Fruit fly (Drosophila melanogaster) whole organism, embryonic: ENCODE results near the gene CG14511.

Source experiments
- CG10431 ChIP-seq: fragments of 200-800 bp; sonication (Bioruptor generic); optimal IDR thresholded peaks from 3 replicates; lab custom pipeline; 2018; ENCODE audit warnings: missing biosample characterization, mild to moderate bottlenecking, missing genetic modification characterization
- CG10654 ChIP-seq: fragments of 200-800 bp; sonication (Bioruptor generic); optimal IDR thresholded peaks from 2 replicates; lab custom pipeline; 2016; ENCODE audit warnings: missing biosample characterization, missing genetic modification characterization
- CG11695 ChIP-seq: fragments of 200-800 bp; sonication (Bioruptor generic); IDR thresholded peaks from 3 replicates; pipeline ENCODE4 v1.3.6; 2022; ENCODE audit warnings: missing biosample characterization, missing genetic modification characterization
- CG11696 ChIP-seq: fragments of 200-800 bp; sonication (Bioruptor generic); IDR thresholded peaks from 2 replicates; pipeline ENCODE4 v1.3.6; 2022; ENCODE audit warnings: missing biosample characterization, missing genetic modification characterization
- CG11723 ChIP-seq: fragments of 200-800 bp; sonication (Bioruptor generic); optimal IDR thresholded peaks from 2 replicates; lab custom pipeline; 2017; ENCODE audit warnings: missing biosample characterization, mild to moderate bottlenecking, missing genetic modification characterization
- CG12155 ChIP-seq: fragments of 200-800 bp; sonication (Bioruptor generic); optimal IDR thresholded peaks from 3 replicates; lab custom pipeline; 2016; ENCODE audit warnings: missing biosample characterization, missing genetic modification characterization
- CG12219 ChIP-seq: fragments of 200-800 bp; sonication (Bioruptor generic); optimal IDR thresholded peaks from 3 replicates; lab custom pipeline; 2018; ENCODE audit warnings: missing biosample characterization, mild to moderate bottlenecking, missing genetic modification characterization
- CG14014 ChIP-seq: fragments of 200-800 bp; sonication (Bioruptor generic); IDR thresholded peaks from 2 replicates; pipeline ENCODE4 v1.3.6; 2022; ENCODE audit warnings: missing biosample characterization, missing genetic modification characterization
- CG1602 ChIP-seq: fragments of 200-800 bp; sonication (Bioruptor generic); optimal IDR thresholded peaks from 3 replicates; lab custom pipeline; 2016; ENCODE audit warnings: missing biosample characterization, missing genetic modification characterization
- CG16815 ChIP-seq: fragments of 200-800 bp; sonication (Bioruptor generic); optimal IDR thresholded peaks from 3 replicates; lab custom pipeline; 2017; ENCODE audit warnings: missing biosample characterization, mild to moderate bottlenecking, missing genetic modification characterization
- CG17385 ChIP-seq: fragments of 200-800 bp; sonication (Bioruptor generic); optimal IDR thresholded peaks from 3 replicates; lab custom pipeline; 2018; ENCODE audit warnings: missing biosample characterization, mild to moderate bottlenecking, missing genetic modification characterization
- CG2199 ChIP-seq: fragments of 200-800 bp; sonication (Bioruptor generic); IDR thresholded peaks from 3 replicates; pipeline ENCODE4 v1.3.6; 2022; ENCODE audit warnings: missing biosample characterization, missing genetic modification characterization
- CG3726 ChIP-seq: fragments of 200-800 bp; sonication (Bioruptor generic); IDR thresholded peaks from 3 replicates; pipeline ENCODE4, ENCODE4 v1.3.6; 2022; ENCODE audit warnings: missing biosample characterization, missing genetic modification characterization
- CG4820 ChIP-seq: fragments of 200-800 bp; sonication (Bioruptor generic); optimal IDR thresholded peaks from 3 replicates; lab custom pipeline; 2016; ENCODE audit warnings: missing biosample characterization, missing genetic modification characterization
- CG6765 ChIP-seq: fragments of 200-800 bp; sonication (Bioruptor generic); optimal IDR thresholded peaks from 3 replicates; lab custom pipeline; 2017; ENCODE audit warnings: missing biosample characterization, mild to moderate bottlenecking, missing genetic modification characterization
- CG9215 ChIP-seq: fragments of 200-800 bp; sonication (Bioruptor generic); IDR thresholded peaks from 2 replicates; pipeline ENCODE4 v1.3.6; 2022; ENCODE audit warnings: missing biosample characterization, missing genetic modification characterization
- CG9437 ChIP-seq: fragments of 200-800 bp; sonication (Bioruptor generic); optimal IDR thresholded peaks from 2 replicates; lab custom pipeline; 2018; ENCODE audit warnings: missing biosample characterization, mild to moderate bottlenecking, missing genetic modification characterization
- CG9817 ChIP-seq: fragments of 200-800 bp; sonication (Bioruptor generic); optimal IDR thresholded peaks from 2 replicates; lab custom pipeline; 2018; ENCODE audit warnings: missing biosample characterization, mild to moderate bottlenecking, missing genetic modification characterization, moderate library complexity
- Dfd ChIP-seq, 2 experiments: fragments of >200 bp; optimal IDR thresholded peaks; 2 replicates each; lab custom pipeline; 2017; ENCODE audit warnings: missing biosample characterization in 2 of 2, missing genetic modification characterization in 2 of 2
- HmgD ChIP-seq: fragments of 200-800 bp; sonication (Bioruptor generic); optimal IDR thresholded peaks from 3 replicates; lab custom pipeline; 2016; ENCODE audit warnings: missing biosample characterization, missing genetic modification characterization
- Max ChIP-seq: fragments of 200-800 bp; sonication (Bioruptor generic); optimal IDR thresholded peaks from 2 replicates; lab custom pipeline; 2016; ENCODE audit warnings: missing biosample characterization, mild to moderate bottlenecking, missing genetic modification characterization
- Oli ChIP-seq: fragments of 200-800 bp; sonication (Bioruptor generic); optimal IDR thresholded peaks from 2 replicates; lab custom pipeline; 2018; ENCODE audit warnings: missing biosample characterization, mild to moderate bottlenecking, missing genetic modification characterization, moderate library complexity
- Optix ChIP-seq: fragments of 200-800 bp; sonication (Bioruptor generic); IDR thresholded peaks from 3 replicates; pipeline ENCODE4 v1.3.6; 2022; ENCODE audit warnings: missing biosample characterization, missing genetic modification characterization
- PHDP ChIP-seq: fragments of 200-800 bp; sonication (Bioruptor generic); optimal IDR thresholded peaks from 3 replicates; lab custom pipeline; 2018; ENCODE audit warnings: missing biosample characterization, mild to moderate bottlenecking, missing genetic modification characterization, moderate library complexity
- Scr ChIP-seq: fragments of 200-800 bp; sonication (Bioruptor generic); IDR thresholded peaks from 2 replicates; pipeline ENCODE4 v1.3.6; 2022; ENCODE audit warnings: missing biosample characterization, missing genetic modification characterization; ENCODE audit not compliant: partially characterized antibody
- Six4 ChIP-seq: fragments of 200-800 bp; sonication (Bioruptor generic); optimal IDR thresholded peaks from 2 replicates; lab custom pipeline; 2016; ENCODE audit warnings: missing biosample characterization, missing genetic modification characterization
- Sox100B ChIP-seq: fragments of 200-800 bp; sonication (Bioruptor generic); optimal IDR thresholded peaks from 3 replicates; lab custom pipeline; 2018; ENCODE audit warnings: missing biosample characterization, mild to moderate bottlenecking, missing genetic modification characterization
- Spps ChIP-seq: fragments of 200-800 bp; sonication (Bioruptor generic); optimal IDR thresholded peaks from 2 replicates; lab custom pipeline; 2018; ENCODE audit warnings: missing biosample characterization, mild to moderate bottlenecking, missing genetic modification characterization
- Tbp ChIP-seq: fragments of >200 bp; optimal IDR thresholded peaks from 2 replicates; lab custom pipeline; 2018; ENCODE audit warnings: missing biosample characterization, missing genetic modification characterization
- Vsx1 ChIP-seq: fragments of 200-800 bp; sonication (Bioruptor generic); optimal IDR thresholded peaks from 2 replicates; lab custom pipeline; 2017; ENCODE audit warnings: missing biosample characterization, mild to moderate bottlenecking, missing genetic modification characterization, missing genetic modification reagents
- ash1 ChIP-seq: fragments of 200-800 bp; sonication (Bioruptor generic); optimal IDR thresholded peaks from 2 replicates; lab custom pipeline; 2018; ENCODE audit warnings: missing biosample characterization, mild to moderate bottlenecking, missing genetic modification characterization
- crc ChIP-seq: fragments of 200-800 bp; sonication (Bioruptor generic); optimal IDR thresholded peaks from 2 replicates; lab custom pipeline; 2016; ENCODE audit warnings: missing biosample characterization, missing genetic modification characterization
- da ChIP-seq: fragments of 200-800 bp; sonication (Bioruptor generic); optimal IDR thresholded peaks from 2 replicates; lab custom pipeline; 2016; ENCODE audit warnings: missing biosample characterization, missing genetic modification characterization
- eyg ChIP-seq: fragments of 200-800 bp; sonication (Bioruptor generic); optimal IDR thresholded peaks from 3 replicates; lab custom pipeline; 2016; ENCODE audit warnings: missing biosample characterization, missing genetic modification characterization
- ind ChIP-seq: fragments of 200-800 bp; sonication (Bioruptor generic); optimal IDR thresholded peaks from 3 replicates; lab custom pipeline; 2016; ENCODE audit warnings: missing biosample characterization, missing genetic modification characterization
- inv ChIP-seq: fragments of 200-800 bp; sonication (Bioruptor generic); IDR thresholded peaks from 2 replicates; pipeline ENCODE4 v1.3.6; 2022; ENCODE audit warnings: missing biosample characterization, missing genetic modification characterization; ENCODE audit not compliant: partially characterized antibody
- klu ChIP-seq: fragments of 200-800 bp; sonication (Bioruptor generic); IDR thresholded peaks from 2 replicates; pipeline ENCODE4 v1.3.6; 2022; ENCODE audit warnings: missing biosample characterization, missing genetic modification characterization
- lmd ChIP-seq: fragments of 200-800 bp; sonication (Bioruptor generic); IDR thresholded peaks from 2 replicates; pipeline ENCODE4 v1.3.6; 2022; ENCODE audit warnings: missing biosample characterization, missing genetic modification characterization
- lov ChIP-seq, 2 experiments: fragments of 200-800 bp in 1 of 2; fragments of >200 bp in 1 of 2; sonication (Bioruptor generic) in 1 of 2; IDR thresholded peaks in 1 of 2; optimal IDR thresholded peaks in 1 of 2; 2 replicates in 1 of 2; 3 replicates in 1 of 2; pipeline versions ENCODE4 v1.3.6 to Lab custom; 2017 to 2022; ENCODE audit warnings: missing biosample characterization in 1 of 2, missing genetic modification characterization in 1 of 2
- mam ChIP-seq: fragments of 200-800 bp; sonication (Bioruptor generic); optimal IDR thresholded peaks from 3 replicates; lab custom pipeline; 2016; ENCODE audit warnings: missing biosample characterization, missing genetic modification characterization
- nerfin-1 ChIP-seq: fragments of 200-800 bp; sonication (Bioruptor generic); optimal IDR thresholded peaks from 3 replicates; lab custom pipeline; 2019; ENCODE audit warnings: missing biosample characterization, mild to moderate bottlenecking, missing genetic modification characterization, moderate library complexity
- nerfin-2 ChIP-seq: fragments of 200-800 bp; sonication (Bioruptor generic); IDR thresholded peaks from 2 replicates; pipeline ENCODE4 v1.3.6; 2022; ENCODE audit warnings: missing biosample characterization, missing genetic modification characterization; ENCODE audit not compliant: partially characterized antibody
- peb ChIP-seq: fragments of 200-800 bp; sonication (Bioruptor generic); IDR thresholded peaks from 2 replicates; pipeline ENCODE4 v1.3.6; 2022; ENCODE audit warnings: missing biosample characterization, missing genetic modification characterization
- pita ChIP-seq: fragments of 200-800 bp; sonication (Bioruptor generic); optimal IDR thresholded peaks from 2 replicates; lab custom pipeline; 2017; ENCODE audit warnings: missing biosample characterization, mild to moderate bottlenecking, missing genetic modification characterization
- schlank ChIP-seq: fragments of 200-800 bp; sonication (Bioruptor generic); optimal IDR thresholded peaks from 2 replicates; lab custom pipeline; 2018; ENCODE audit warnings: missing biosample characterization, mild to moderate bottlenecking, missing genetic modification characterization
- sug ChIP-seq: fragments of 200-800 bp; optimal IDR thresholded peaks from 2 replicates; lab custom pipeline; 2019; ENCODE audit warnings: missing biosample characterization, mild to moderate bottlenecking, missing genetic modification characterization, moderate library complexity
- toy ChIP-seq: fragments of 200-800 bp; sonication (Bioruptor generic); IDR thresholded peaks from 2 replicates; pipeline ENCODE4 v1.3.6; 2022; ENCODE audit warnings: missing biosample characterization, missing genetic modification characterization
- vfl ChIP-seq: fragments of 200-800 bp; sonication (Bioruptor generic); optimal IDR thresholded peaks from 2 replicates; lab custom pipeline; 2016; ENCODE audit warnings: missing biosample characterization, missing genetic modification characterization

The CG14511 gene

dm6 chr3R:29157418-29158398 is 11.0 kb upstream of the CG14511 start, which contains the start of gene rdog (continued):
- TF ChIP-seq da (peak; percentile 20), CG1602 (GFP tag; lab: Kevin White, UChicago) (peak; percentile 82), pita (GFP tag; lab: Kevin White, UChicago) (no peak), Oli (peak; percentile 83), CG9817 (tag; lab: Kevin White, UChicago) (peak; percentile 79), sug (peak; percentile 77), Dfd (GFP tag; optimal IDR thresholded peaks at IDR 0.05; lab: Kevin White, UChicago) (no peak), CG9437 (GFP tag; lab: Kevin White, UChicago) (peak; percentile 83), HmgD (GFP tag; lab: Kevin White, UChicago) (peak; percentile 46), klu (GFP tag; lab: Robert Waterston, UW) (peak; percentile 68; the same call in 1 of the 2 replicates), CG12219 (GFP tag; lab: Kevin White, UChicago) (peak; percentile 72), CG12155 (peak; percentile 69), inv (GFP tag; lab: Robert Waterston, UW) (no peak), CG11695 (no peak), PHDP (tag; lab: Kevin White, UChicago) (peak; percentile 65), crc (peak; percentile 58), Optix (GFP tag; lab: Robert Waterston, UW) (peak; percentile 72; the same call in 2 of the 3 replicates), ash1 (GFP tag; lab: Kevin White, UChicago) (no peak), toy (no peak), CG2199 (GFP tag; lab: Robert Waterston, UW) (0 out of 3 replicates have a peak, but pooled peaks have one; percentile 39), CG6765 (peak; percentile 46), CG14014 (peak; percentile 40; the same call in 1 of the 2 replicates), CG11696 (GFP tag; lab: Robert Waterston, UW) (no peak), mam (GFP tag; lab: Kevin White, UChicago) (peak; percentile 75), Spps (tag; lab: Kevin White, UChicago) (peak; percentile 50), lov (optimal IDR thresholded peaks at IDR 0.05; lab: Kevin White, UChicago) (no peak), lov (GFP tag; IDR thresholded peaks at IDR 0.05; lab: Robert Waterston, UW) (no peak), Tbp (no peak), Scr (GFP tag; lab: Robert Waterston, UW) (0 out of 2 replicates have a peak, but pooled peaks have one; percentile 25), CG11723 (GFP tag; lab: Kevin White, UChicago) (peak; percentile 67), eyg (peak; percentile 33), Max (GFP tag; lab: Kevin White, UChicago) (peak; percentile 93), CG3726 (GFP tag; lab: Robert Waterston, UW) (no peak), lmd (GFP tag; lab: Robert Waterston, UW) (peak; percentile 77), schlank (tag; lab: Kevin White, UChicago) (peak; percentile 22), CG10654 (peak; percentile 70), Six4 (GFP tag; lab: Kevin White, UChicago) (peak; percentile 75), Sox100B (GFP tag; lab: Kevin White, UChicago) (no peak), vfl (GFP tag; lab: Kevin White, UChicago) (peak; percentile 49), peb (GFP tag; lab: Robert Waterston, UW) (no peak), CG17385 (peak; percentile 71), CG16815 (GFP tag; lab: Kevin White, UChicago) (peak; percentile 79), ind (GFP tag; lab: Kevin White, UChicago) (peak; percentile 80), nerfin-2 (no peak), CG10431 (GFP tag; lab: Kevin White, UChicago) (no peak), CG9215 (GFP tag; lab: Robert Waterston, UW) (0 out of 2 replicates have a peak, but pooled peaks have one; percentile 37), CG4820 (GFP tag; lab: Kevin White, UChicago) (peak; percentile 85), nerfin-1 (tag; lab: Kevin White, UChicago) (peak; percentile 71), Vsx1 (no peak)
